Fruit fly (Drosophila melanogaster): ENCODE measurements around the gene CG13884.
A peak's percentile ranks its signal among the peaks of the same experiment; 100 is the strongest.

CG13884 gene

dm6 chr3L:366337-366736 is at the start of gene CG13884:
CG13884 (minus strand) TSS chr3L:366437.
- TF ChIP-seq CG8478 (optimal IDR thresholded peaks at IDR 0.05) (no peak), CTCF (optimal IDR thresholded peaks at IDR 0.05) (no peak)

dm6 chr3L:409791-410190 is 43.6 kb upstream of the CG13884 start:
- TF ChIP-seq CTCF (optimal IDR thresholded peaks at IDR 0.05) (no peak), CG8478 (optimal IDR thresholded peaks at IDR 0.05) (no peak)

- TF ChIP-seq CTCF (optimal IDR thresholded peaks at IDR 0.05) (no peak), CG8478 (optimal IDR thresholded peaks at IDR 0.05) (no peak)
Observed at dm6 chr3L:400252-400651, 34.0 kb upstream of the CG13884 start.

DNA sequence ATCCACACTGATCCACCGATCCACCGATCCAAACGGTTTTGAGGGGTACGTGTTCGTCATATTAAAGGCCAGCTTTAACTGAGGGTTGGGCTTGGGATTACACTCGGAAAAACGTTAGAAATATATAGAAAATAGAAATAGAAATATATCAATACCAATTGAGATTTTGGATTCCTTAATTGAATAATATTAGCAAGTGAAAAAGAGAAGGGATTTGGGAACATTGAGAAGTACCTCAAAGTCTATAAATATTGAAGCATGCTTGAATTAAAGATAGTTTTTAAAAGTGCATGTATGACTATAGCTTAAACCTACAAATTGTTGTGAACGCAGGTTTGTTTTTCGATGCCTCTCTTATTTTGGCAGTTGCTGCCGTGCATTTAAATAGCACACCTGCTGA is 29.0 kb upstream of the CG13884 start:
- TF ChIP-seq CTCF (optimal IDR thresholded peaks at IDR 0.05) (no peak), CG8478 (optimal IDR thresholded peaks at IDR 0.05) (no peak)

- TF ChIP-seq CG8478 (optimal IDR thresholded peaks at IDR 0.05) (no peak), CTCF (optimal IDR thresholded peaks at IDR 0.05) (no peak)
Observed at dm6 chr3L:392622-393159, 26.5 kb upstream of the CG13884 start, which contains the start of gene trh. trh (minus strand) TSS chr3L:392633.

- TF ChIP-seq CG8478 (optimal IDR thresholded peaks at IDR 0.05) (no peak), CTCF (optimal IDR thresholded peaks at IDR 0.05) (no peak)
Observed at dm6 chr3L:390194-390593, 24.0 kb upstream of the CG13884 start.

DNA sequence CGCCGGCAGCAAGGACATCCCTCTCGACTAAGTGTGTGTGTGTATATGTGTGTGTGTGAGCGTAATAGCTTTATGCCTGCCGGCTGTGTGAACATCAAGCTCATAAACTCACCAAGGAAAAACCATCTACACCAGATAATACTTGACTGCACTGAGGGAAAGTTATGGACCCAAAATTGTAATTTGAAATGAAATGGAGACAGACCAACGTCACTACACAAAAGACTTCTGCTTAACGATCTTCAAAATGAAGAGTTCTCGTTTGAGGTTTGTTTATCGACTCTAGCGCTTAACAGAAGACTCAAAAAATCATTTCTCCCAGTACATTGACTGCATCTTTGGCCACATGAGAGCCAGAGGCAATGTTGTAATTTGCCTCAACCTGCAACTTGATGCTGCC is 21.9 kb upstream of the CG13884 start:
- TF ChIP-seq CTCF (optimal IDR thresholded peaks at IDR 0.05) (no peak), CG8478 (optimal IDR thresholded peaks at IDR 0.05) (no peak)

DNA sequence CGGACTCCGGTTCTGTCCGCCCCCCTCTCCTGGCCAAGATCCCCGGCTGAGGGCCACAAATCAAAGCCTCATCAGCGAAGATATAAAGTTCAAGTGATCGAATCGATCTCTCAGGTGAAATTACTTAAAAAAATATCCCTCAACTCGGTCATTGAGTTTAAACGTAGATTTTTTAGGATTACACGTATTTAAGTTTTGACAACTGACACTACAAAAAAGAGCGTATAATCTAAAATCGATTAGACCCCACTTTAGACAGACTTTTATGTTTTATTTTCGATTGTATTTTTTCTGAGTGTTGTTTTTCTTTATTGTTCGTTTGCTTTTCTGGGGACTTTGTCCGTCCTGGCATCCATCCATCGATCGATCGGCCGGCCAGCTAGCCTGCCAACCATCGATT is 18.9 kb upstream of the CG13884 start:
- no peak for TF ChIP-seq CG8478 (optimal IDR thresholded peaks at IDR 0.05)
- no peak for TF ChIP-seq CTCF (optimal IDR thresholded peaks at IDR 0.05)

DNA sequence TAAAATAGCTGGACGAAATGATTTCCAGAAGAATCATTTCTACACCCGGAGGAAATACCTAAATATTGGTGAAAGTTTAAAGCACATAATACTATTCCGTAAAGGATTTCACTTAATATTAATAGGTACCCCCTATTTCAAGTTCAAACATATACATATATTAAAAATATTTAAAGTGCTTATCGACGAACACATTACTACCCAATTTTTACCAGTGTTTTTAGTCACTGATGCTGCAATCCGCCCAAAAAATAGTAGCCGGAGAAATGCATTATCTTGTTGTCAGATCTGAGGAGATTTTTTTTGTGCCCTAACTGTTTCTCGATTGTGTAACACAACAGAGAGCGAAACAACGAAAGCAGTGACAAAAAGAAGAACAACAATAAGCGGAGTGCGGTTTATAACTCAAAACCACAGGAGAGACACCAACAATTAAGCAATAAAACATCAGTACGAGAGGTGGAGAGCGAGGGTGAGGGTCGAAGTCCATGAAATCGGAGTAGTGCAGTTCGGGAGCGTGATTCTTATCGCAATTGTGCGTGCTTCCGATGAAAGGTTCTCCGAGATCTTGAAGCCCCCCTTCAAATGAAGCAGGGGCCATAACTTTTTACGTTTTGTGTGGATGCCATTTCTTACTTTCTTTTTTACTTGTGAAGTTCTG is 14.8 kb upstream of the CG13884 start:
- no peak for TF ChIP-seq CG8478 (optimal IDR thresholded peaks at IDR 0.05)
- no peak for TF ChIP-seq CTCF (optimal IDR thresholded peaks at IDR 0.05)

dm6 chr3L:378906-379305 is 12.7 kb upstream of the CG13884 start:
- no peak for TF ChIP-seq CG8478 (optimal IDR thresholded peaks at IDR 0.05)
- TF ChIP-seq CTCF (optimal IDR thresholded peaks at IDR 0.05): no peak

- TF ChIP-seq CTCF (optimal IDR thresholded peaks at IDR 0.05): peak; percentile 42 to 77
- TF ChIP-seq CG8478 (optimal IDR thresholded peaks at IDR 0.05): peak; percentile 86
Observed at dm6 chr3L:378072-378423, 11.8 kb upstream of the CG13884 start.

DNA sequence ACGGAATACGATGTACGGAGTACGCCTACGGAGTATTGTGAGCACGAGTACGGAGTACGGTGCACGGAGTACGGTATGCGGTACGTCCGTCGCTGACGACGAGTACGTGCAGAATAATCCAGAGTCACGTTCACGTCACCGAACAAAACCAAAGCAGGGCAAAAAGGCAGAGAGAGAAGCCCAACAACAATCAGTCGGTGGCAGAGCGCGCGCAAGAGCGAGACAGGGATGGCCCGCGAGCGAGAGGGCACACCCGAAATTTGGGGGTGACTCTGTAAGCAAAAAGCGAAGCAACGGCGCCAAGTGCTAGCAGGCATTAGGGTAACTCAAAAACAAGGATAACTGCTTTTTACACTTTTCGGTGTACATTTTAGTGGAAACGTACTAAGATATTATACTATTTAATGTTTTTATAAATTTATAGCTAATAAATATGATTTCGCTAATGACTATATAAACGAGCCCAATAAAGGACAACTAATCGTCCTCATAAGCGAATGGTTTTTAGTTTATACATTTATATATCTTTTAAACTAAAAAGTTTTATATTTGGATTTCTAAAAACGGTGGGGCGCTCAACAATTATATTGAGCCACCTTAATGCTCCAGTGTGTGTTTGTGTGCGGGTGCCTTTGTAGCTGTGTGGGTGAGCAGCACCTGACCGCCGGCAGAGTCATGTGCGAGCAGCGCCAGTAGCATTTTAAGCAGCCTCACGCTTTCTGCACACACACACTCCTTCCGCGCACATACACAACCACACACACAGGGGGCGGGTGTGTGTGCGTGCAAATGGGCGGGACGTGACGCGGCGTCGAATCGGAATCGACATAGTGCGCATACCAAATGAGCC is 11.2 kb upstream of the CG13884 start:
- no peak for TF ChIP-seq CTCF (optimal IDR thresholded peaks at IDR 0.05)
- no peak for TF ChIP-seq CG8478 (optimal IDR thresholded peaks at IDR 0.05)

- no peak for TF ChIP-seq CG8478 (optimal IDR thresholded peaks at IDR 0.05)
Observed at dm6 chr3L:375672-376071, 9.4 kb upstream of the CG13884 start.

dm6 chr3L:374582-374981 is 8.3 kb upstream of the CG13884 start:
- TF ChIP-seq CG8478 (optimal IDR thresholded peaks at IDR 0.05) (no peak), CTCF (optimal IDR thresholded peaks at IDR 0.05) (no peak)

dm6 chr3L:371228-371627 is 5.0 kb upstream of the CG13884 start:
- no peak for TF ChIP-seq CTCF (optimal IDR thresholded peaks at IDR 0.05)
- no peak for TF ChIP-seq CG8478 (optimal IDR thresholded peaks at IDR 0.05)

- TF ChIP-seq CG8478 (optimal IDR thresholded peaks at IDR 0.05): no peak
- no peak for TF ChIP-seq CTCF (optimal IDR thresholded peaks at IDR 0.05)
Observed at dm6 chr3L:361201-361600, 5.0 kb downstream of the CG13884 start, which contains the start of the genes Cdc5 and CG1233. Cdc5 (minus strand) TSS chr3L:361383. CG1233 (plus strand) TSS chr3L:361472.

All from S2 (cell line).